Worm (Caenorhabditis elegans) whole organism, mixed stage, embryonic: ENCODE data around the gene F20D6.11.

Experiments
- bed-3 ChIP-seq: fragments of 200-800 bp; sonication (Bioruptor generic); optimal IDR thresholded peaks from 3 replicates; lab custom pipeline; 2018; ENCODE audit warnings: mild to moderate bottlenecking, missing genetic modification characterization, moderate library complexity, missing compliant biosample characterization
- pha-4 ChIP-seq: fragments of 150-350 bp; optimal IDR thresholded peaks from 2 replicates; lab custom pipeline; 2018; ENCODE audit warnings: missing biosample characterization, missing genetic modification reagents, missing genetic modification characterization
- snpc-4 ChIP-seq: fragments of 150-350 bp; optimal IDR thresholded peaks from 2 replicates; lab custom pipeline; 2014; ENCODE audit warnings: missing biosample characterization, missing genetic modification characterization
- unc-62 ChIP-seq: fragments of 150-350 bp; optimal IDR thresholded peaks from 2 replicates; lab custom pipeline; 2014; ENCODE audit warnings: missing biosample characterization, missing genetic modification reagents, missing genetic modification characterization
- ztf-11 ChIP-seq: fragments of 150-350 bp; optimal IDR thresholded peaks from 2 replicates; lab custom pipeline; 2014; ENCODE audit warnings: missing biosample characterization, missing genetic modification characterization

- no peak for TF ChIP-seq unc-62 (GFP tag; lab: Kevin White, UChicago)
- TF ChIP-seq pha-4: peak; percentile 6
- TF ChIP-seq snpc-4: no peak
- no peak for TF ChIP-seq bed-3 (GFP tag; lab: Kevin White, UChicago)
- TF ChIP-seq ztf-11 (tag; lab: Kevin White, UChicago): no peak
These were observed 4.3 kb upstream of the F20D6.11 start, which contains the start of gene cest-17 for ce11 chrV:8203085-8203643.
